Worm (Caenorhabditis elegans) whole organism, mixed stage, embryonic: ENCODE results near the gene txt-12.

Experiments used
- blmp-1 ChIP-seq: fragments of 150-350 bp; optimal IDR thresholded peaks from 2 replicates; lab custom pipeline; 2014; ENCODE audit warnings: missing biosample characterization, missing genetic modification characterization
- ceh-83 ChIP-seq: fragments of 200-800 bp; sonication (Bioruptor generic); optimal IDR thresholded peaks from 2 replicates; lab custom pipeline; 2018; ENCODE audit warnings: mild to moderate bottlenecking, missing genetic modification characterization, missing compliant biosample characterization
- ces-1 ChIP-seq: fragments of 150-350 bp; optimal IDR thresholded peaks from 2 replicates; lab custom pipeline; 2014; ENCODE audit warnings: missing biosample characterization, missing genetic modification reagents, missing genetic modification characterization
- cnd-1 ChIP-seq: fragments of 200-800 bp; sonication (Bioruptor generic); optimal IDR thresholded peaks from 2 replicates; lab custom pipeline; 2018; ENCODE audit warnings: mild to moderate bottlenecking, missing genetic modification characterization, missing compliant biosample characterization
- drap-1 ChIP-seq: fragments of 200-800 bp; sonication (Bioruptor generic); optimal IDR thresholded peaks from 3 replicates; lab custom pipeline; 2018; ENCODE audit warnings: mild to moderate bottlenecking, missing genetic modification characterization, missing compliant biosample characterization
- elt-1 ChIP-seq: sonication (generic microtip); optimal IDR thresholded peaks from 2 replicates; lab custom pipeline; 2017; ENCODE audit warnings: missing genetic modification characterization, mild to moderate bottlenecking, missing compliant biosample characterization, antibody characterized with exemption, moderate library complexity, borderline replicate concordance; ENCODE audit not compliant: insufficient read depth
- elt-3 ChIP-seq: fragments of 150-350 bp; optimal IDR thresholded peaks from 2 replicates; lab custom pipeline; 2014; ENCODE audit warnings: missing biosample characterization, missing genetic modification characterization
- flh-1 ChIP-seq: fragments of 200-800 bp; sonication (Bioruptor generic); optimal IDR thresholded peaks from 2 replicates; lab custom pipeline; 2018; ENCODE audit warnings: mild to moderate bottlenecking, missing genetic modification characterization, moderate library complexity, missing compliant biosample characterization
- ham-2 ChIP-seq: fragments of 200-800 bp; sonication (Bioruptor generic); optimal IDR thresholded peaks from 2 replicates; lab custom pipeline; 2018; ENCODE audit warnings: mild to moderate bottlenecking, missing genetic modification characterization, missing compliant biosample characterization
- hlh-1 ChIP-seq: fragments of 150-350 bp; optimal IDR thresholded peaks from 2 replicates; lab custom pipeline; 2014; ENCODE audit warnings: missing biosample characterization, missing genetic modification reagents, missing genetic modification characterization
- lin-13 ChIP-seq: fragments of 150-350 bp; optimal IDR thresholded peaks from 2 replicates; lab custom pipeline; 2014; ENCODE audit warnings: missing biosample characterization, missing genetic modification characterization
- lsy-2 ChIP-seq: fragments of 150-350 bp; optimal IDR thresholded peaks from 2 replicates; lab custom pipeline; 2014; ENCODE audit warnings: missing biosample characterization, missing genetic modification characterization
- mab-5 ChIP-seq: fragments of 150-350 bp; optimal IDR thresholded peaks from 2 replicates; lab custom pipeline; 2014; ENCODE audit warnings: missing biosample characterization, missing genetic modification characterization
- mep-1 ChIP-seq: fragments of 150-350 bp; optimal IDR thresholded peaks from 2 replicates; lab custom pipeline; 2017; ENCODE audit warnings: missing biosample characterization, missing genetic modification reagents, missing genetic modification characterization, inconsistent platforms
- mls-2 ChIP-seq: sonication (generic microtip); optimal IDR thresholded peaks from 2 replicates; lab custom pipeline; 2016; ENCODE audit warnings: mild to moderate bottlenecking, missing genetic modification characterization, moderate library complexity, missing compliant biosample characterization
- nhr-2 ChIP-seq: fragments of 150-350 bp; optimal IDR thresholded peaks from 2 replicates; lab custom pipeline; 2014; ENCODE audit warnings: missing biosample characterization, missing genetic modification characterization
- nhr-28 ChIP-seq: fragments of 150-350 bp; optimal IDR thresholded peaks from 2 replicates; lab custom pipeline; 2014; ENCODE audit warnings: missing biosample characterization, missing genetic modification characterization
- pha-4 ChIP-seq: fragments of 150-350 bp; optimal IDR thresholded peaks from 2 replicates; lab custom pipeline; 2018; ENCODE audit warnings: missing biosample characterization, missing genetic modification reagents, missing genetic modification characterization
- sem-2 ChIP-seq: fragments of 200-800 bp; sonication (Bioruptor generic); optimal IDR thresholded peaks from 2 replicates; lab custom pipeline; 2018; ENCODE audit warnings: mild to moderate bottlenecking, missing genetic modification characterization, missing compliant biosample characterization
- sptf-1 ChIP-seq: sonication (generic microtip); optimal IDR thresholded peaks from 2 replicates; lab custom pipeline; 2017; ENCODE audit warnings: mild to moderate bottlenecking, missing genetic modification characterization, moderate library complexity, missing compliant biosample characterization
- unc-120 ChIP-seq: sonication (generic microtip); optimal IDR thresholded peaks from 2 replicates; lab custom pipeline; 2017; ENCODE audit warnings: missing genetic modification characterization, missing compliant biosample characterization; ENCODE audit not compliant: poor library complexity, severe bottlenecking
- unc-39 ChIP-seq: fragments of 150-350 bp; optimal IDR thresholded peaks from 2 replicates; lab custom pipeline; 2014; ENCODE audit warnings: missing biosample characterization, missing genetic modification characterization
- unc-62 ChIP-seq: fragments of 150-350 bp; optimal IDR thresholded peaks from 2 replicates; lab custom pipeline; 2014; ENCODE audit warnings: missing biosample characterization, missing genetic modification reagents, missing genetic modification characterization
- zip-8 ChIP-seq: fragments of 150-350 bp; optimal IDR thresholded peaks from 2 replicates; lab custom pipeline; 2014; ENCODE audit warnings: missing biosample characterization, missing genetic modification characterization
- ztf-11 ChIP-seq: fragments of 150-350 bp; optimal IDR thresholded peaks from 2 replicates; lab custom pipeline; 2014; ENCODE audit warnings: missing biosample characterization, missing genetic modification characterization

txt-12 gene

ce11 chrV:15087207-15087706, 5.5 kb upstream of the txt-12 start, which contains the start of the genes C01G10.15 and C01G10.6:
C01G10.15 (minus strand) TSS chrV:15087307.
C01G10.6 (plus strand) TSS chrV:15087656.
- TF ChIP-seq sptf-1: no peak
- TF ChIP-seq hlh-1: no peak
- no peak for TF ChIP-seq sem-2
- TF ChIP-seq unc-62 (GFP tag; lab: Kevin White, UChicago): no peak
- TF ChIP-seq pha-4: no peak
- TF ChIP-seq elt-1 (tag; lab: Kevin White, UChicago): no peak
- TF ChIP-seq lin-13 (tag; lab: Kevin White, UChicago): no peak
- TF ChIP-seq zip-8 (tag; lab: Kevin White, UChicago): no peak
- TF ChIP-seq blmp-1: no peak
- TF ChIP-seq mls-2 (tag; lab: Kevin White, UChicago): no peak
- TF ChIP-seq lsy-2 (tag; lab: Kevin White, UChicago): no peak
- no peak for TF ChIP-seq ces-1 (GFP tag; lab: Kevin White, UChicago)

DNA sequence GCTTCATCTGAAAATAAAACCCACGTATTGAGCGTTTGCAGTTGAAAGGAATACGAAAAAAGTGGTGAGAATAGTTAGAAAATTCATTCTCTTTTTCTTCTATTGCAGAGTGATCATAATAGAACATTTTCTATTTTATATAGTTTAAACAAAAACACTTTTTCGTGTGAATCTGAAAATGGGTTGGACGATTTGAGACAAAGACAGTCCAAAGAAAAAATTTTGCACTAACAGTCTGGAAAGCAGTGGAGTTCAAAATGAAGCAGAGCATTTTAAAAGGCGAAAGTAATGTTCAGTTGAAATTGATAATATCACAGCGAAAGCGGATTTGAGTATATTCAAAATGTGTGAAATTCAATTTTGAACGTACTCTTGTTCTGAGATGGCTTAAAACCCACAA, 4.2 kb upstream of the txt-12 start, which contains the start of gene C01G10.18:
Gene C01G10.18 (minus strand): TSS at position 101 of the 400 bp plus-strand sequence.
- TF ChIP-seq zip-8 (tag; lab: Kevin White, UChicago): no peak
- no peak for TF ChIP-seq ham-2 (GFP tag; lab: Kevin White, UChicago)
- TF ChIP-seq drap-1 (GFP tag; lab: Kevin White, UChicago): no peak
- no peak for TF ChIP-seq flh-1 (GFP tag; lab: Kevin White, UChicago)
- TF ChIP-seq cnd-1: no peak
- no peak for TF ChIP-seq nhr-2 (tag; lab: Kevin White, UChicago)
- no peak for TF ChIP-seq mls-2 (tag; lab: Kevin White, UChicago)

DNA sequence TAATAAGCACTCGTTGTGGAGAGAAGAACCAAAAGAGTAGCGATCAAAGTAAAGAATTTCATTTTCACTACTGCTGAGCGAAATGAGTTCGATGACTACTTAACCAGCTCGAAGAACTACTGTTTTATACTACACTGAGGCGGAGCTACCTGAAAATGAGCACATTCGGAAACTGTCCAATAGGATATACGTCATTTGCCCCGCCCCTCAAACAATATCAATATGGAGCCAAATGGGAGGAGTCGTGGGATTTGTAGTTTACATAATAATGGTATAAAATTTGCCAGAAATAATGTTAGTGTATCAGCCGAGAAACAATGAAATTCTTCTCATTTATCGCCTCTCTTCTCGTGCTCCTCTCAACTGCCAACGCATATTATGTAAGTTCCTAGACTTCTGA, 3.3 kb upstream of the txt-12 start, which contains the start of the genes C01G10.5 and C01G10.4:
Gene C01G10.5 (minus strand): TSS at position 101 of the 400 bp plus-strand sequence.
Gene C01G10.4 (plus strand): TSS at position 303 of the 400 bp plus-strand sequence.
- TF ChIP-seq hlh-1 (no peak), drap-1 (GFP tag; lab: Kevin White, UChicago) (no peak), unc-62 (GFP tag; lab: Kevin White, UChicago) (no peak), elt-3 (tag; lab: Kevin White, UChicago) (no peak), nhr-28 (no peak), mab-5 (no peak)
- TF ChIP-seq, all 35 proteins: peak for 0

- TF ChIP-seq mls-2 (tag; lab: Kevin White, UChicago) (no peak), ceh-83 (GFP tag; lab: Kevin White, UChicago) (no peak), unc-39 (tag; lab: Kevin White, UChicago) (no peak), sem-2 (no peak), mep-1 (tag; lab: Kevin White, UChicago) (no peak), cnd-1 (no peak), mab-5 (no peak), unc-120 (tag; lab: Kevin White, UChicago) (no peak), lsy-2 (tag; lab: Kevin White, UChicago) (no peak), blmp-1 (no peak), hlh-1 (no peak), ces-1 (GFP tag; lab: Kevin White, UChicago) (no peak), ham-2 (GFP tag; lab: Kevin White, UChicago) (no peak), flh-1 (GFP tag; lab: Kevin White, UChicago) (no peak), nhr-2 (tag; lab: Kevin White, UChicago) (no peak), unc-62 (GFP tag; lab: Kevin White, UChicago) (no peak)
Measured at ce11 chrV:15090457-15090856, 2.3 kb upstream of the txt-12 start, which contains the start of gene C01G10.17. C01G10.17 (plus strand) TSS chrV:15090757.

ce11 chrV:15094749-15095148, 2.0 kb downstream of the txt-12 start, which contains the start of gene srx-78:
srx-78 (plus strand) TSS chrV:15095049.
- TF ChIP-seq ztf-11 (tag; lab: Kevin White, UChicago) (no peak), unc-62 (GFP tag; lab: Kevin White, UChicago) (no peak), unc-120 (tag; lab: Kevin White, UChicago) (no peak)
- TF ChIP-seq, all 35 proteins: peak for 0

ce11 chrV:15099447-15099846, 6.7 kb downstream of the txt-12 start, which contains the start of gene C01G10.1:
C01G10.1 (plus strand) TSS chrV:15099747.
- TF ChIP-seq elt-1 (tag; lab: Kevin White, UChicago): peak; percentile 7
- TF ChIP-seq ham-2 (GFP tag; lab: Kevin White, UChicago): no peak
